Worm (Caenorhabditis elegans): ENCODE data around the gene T12D8.10.

Gene T12D8.10

DNA sequence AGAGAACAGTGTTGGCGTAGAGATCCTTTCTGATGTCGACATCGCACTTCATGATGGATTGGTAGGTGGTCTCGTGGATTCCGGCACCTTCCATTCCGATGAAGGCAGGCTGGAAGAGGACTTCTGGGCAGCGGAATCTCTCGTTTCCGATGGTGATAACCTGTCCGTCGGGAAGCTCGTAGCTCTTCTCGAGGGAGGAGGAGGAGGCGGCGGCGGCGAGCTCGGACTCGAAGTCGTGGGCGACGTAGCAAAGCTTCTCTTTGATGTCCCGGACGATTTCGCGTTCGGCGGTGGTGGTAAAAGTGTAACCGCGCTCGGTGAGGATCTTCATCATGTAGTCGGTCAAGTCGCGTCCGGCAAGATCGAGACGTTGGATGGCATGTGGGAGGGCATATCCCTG is 37.3 kb downstream of the T12D8.10 start (continued):
- TF ChIP-seq arid-1 (GFP tag; conservative IDR thresholded peaks at IDR 0.05), result no peak
- no peak for TF ChIP-seq ceh-28 (tag; optimal IDR thresholded peaks at IDR 0.05)
- peak; percentile 35; the same call in 1 of the 2 replicates for TF ChIP-seq egl-43 (GFP tag; IDR thresholded peaks at IDR 0.05)
- TF ChIP-seq nhr-76 (tag; optimal IDR thresholded peaks at IDR 0.05), result no peak
- no peak for TF ChIP-seq snpc-4 (tag; optimal IDR thresholded peaks at IDR 0.05)
- no peak for TF ChIP-seq nhr-6 (tag; optimal IDR thresholded peaks at IDR 0.05)

DNA sequence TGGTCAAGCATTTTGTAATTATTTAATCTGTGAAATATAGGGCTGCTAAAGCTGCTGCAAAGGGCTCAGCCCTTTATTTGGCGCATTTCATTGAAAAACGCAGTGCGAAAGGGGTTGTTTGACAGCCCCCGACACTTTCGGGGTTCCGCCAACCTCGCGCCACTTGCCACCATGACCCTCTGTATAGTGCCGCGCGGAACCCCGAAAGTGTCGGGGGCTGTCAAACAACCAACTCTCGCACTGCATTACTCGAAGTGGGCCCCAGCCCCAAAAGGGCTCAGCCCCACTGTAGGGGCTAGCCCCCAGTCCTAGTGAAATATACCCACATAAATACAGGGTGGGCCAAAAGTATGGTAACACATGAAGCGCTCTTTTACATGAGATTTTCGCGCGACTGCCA is 41.9 kb downstream of the T12D8.10 start:
- TF ChIP-seq spr-1 (tag; optimal IDR thresholded peaks at IDR 0.05) (no peak), set-16 (GFP tag; IDR thresholded peaks at IDR 0.05) (peak; percentile 69)

All from whole organism, L4 larva.